Worm (Caenorhabditis elegans): Measurements from ENCODE around the gene unc-7.

The unc-7 gene

DNA sequence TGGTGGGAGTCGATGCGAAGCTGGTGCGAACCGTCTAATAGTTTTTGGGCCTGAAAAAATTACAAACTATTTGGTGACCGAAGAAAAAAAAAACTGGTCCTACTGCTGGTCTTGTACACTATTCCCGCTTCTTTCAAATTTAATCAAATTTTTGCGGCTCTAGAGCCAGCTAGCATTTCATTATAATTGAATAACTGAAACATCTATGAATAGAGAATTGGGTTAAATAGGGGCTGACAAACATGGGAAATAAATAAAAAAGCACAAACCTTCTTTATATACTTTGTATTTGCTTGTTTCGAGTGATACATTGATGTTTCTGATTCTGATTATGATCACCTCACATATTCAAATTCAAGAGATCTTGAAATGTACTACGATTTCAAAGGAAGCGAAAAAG lies 22.4 kb downstream of the unc-7 start:
- TF ChIP-seq snpc-4 (tag; optimal IDR thresholded peaks at IDR 0.05) (no peak), nhr-12 (tag; optimal IDR thresholded peaks at IDR 0.05) (no peak), tbx-2 (tag; optimal IDR thresholded peaks at IDR 0.05) (no peak)

DNA sequence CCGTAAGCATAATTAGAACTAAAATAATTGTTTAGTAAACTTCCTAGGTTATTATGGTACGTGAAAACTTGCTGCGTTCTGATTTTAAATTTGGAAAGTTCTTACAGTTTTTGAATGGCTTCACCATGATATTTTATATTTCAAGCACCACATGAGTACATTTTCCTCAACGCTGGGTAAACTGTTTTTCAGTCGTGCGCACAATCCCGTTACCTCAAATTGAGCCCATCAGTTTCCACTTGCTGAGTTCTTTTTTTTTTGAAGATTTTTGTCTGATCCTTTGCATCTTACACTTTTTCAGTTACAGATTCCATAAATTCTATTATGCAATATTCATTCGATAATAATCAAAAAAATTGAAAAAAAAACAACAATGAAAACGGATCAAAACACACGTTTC lies 27.0 kb downstream of the unc-7 start:
- no peak for TF ChIP-seq ama-1 (optimal IDR thresholded peaks at IDR 0.05)
- TF ChIP-seq sea-2 (GFP tag; optimal IDR thresholded peaks at IDR 0.05): no peak
- no peak for TF ChIP-seq tbx-2 (tag; optimal IDR thresholded peaks at IDR 0.05)
- no peak for TF ChIP-seq nhr-23 (tag; optimal IDR thresholded peaks at IDR 0.05)
- TF ChIP-seq zag-1 (tag; optimal IDR thresholded peaks at IDR 0.05): no peak
- no peak for TF ChIP-seq daf-12 (tag; optimal IDR thresholded peaks at IDR 0.05)
- TF ChIP-seq elt-2 (tag; optimal IDR thresholded peaks at IDR 0.05): no peak
- TF ChIP-seq unc-62 (GFP tag; optimal IDR thresholded peaks at IDR 0.05): no peak
- no peak for TF ChIP-seq lin-39 (tag; optimal IDR thresholded peaks at IDR 0.05)
- no peak for TF ChIP-seq jun-1 (tag; optimal IDR thresholded peaks at IDR 0.05)
- TF ChIP-seq nhr-12 (tag; optimal IDR thresholded peaks at IDR 0.05): no peak
- TF ChIP-seq ceh-9 (tag; optimal IDR thresholded peaks at IDR 0.05): no peak
- no peak for TF ChIP-seq pha-4 (tag; optimal IDR thresholded peaks at IDR 0.05)
- no peak for TF ChIP-seq unc-39 (tag; optimal IDR thresholded peaks at IDR 0.05)

DNA sequence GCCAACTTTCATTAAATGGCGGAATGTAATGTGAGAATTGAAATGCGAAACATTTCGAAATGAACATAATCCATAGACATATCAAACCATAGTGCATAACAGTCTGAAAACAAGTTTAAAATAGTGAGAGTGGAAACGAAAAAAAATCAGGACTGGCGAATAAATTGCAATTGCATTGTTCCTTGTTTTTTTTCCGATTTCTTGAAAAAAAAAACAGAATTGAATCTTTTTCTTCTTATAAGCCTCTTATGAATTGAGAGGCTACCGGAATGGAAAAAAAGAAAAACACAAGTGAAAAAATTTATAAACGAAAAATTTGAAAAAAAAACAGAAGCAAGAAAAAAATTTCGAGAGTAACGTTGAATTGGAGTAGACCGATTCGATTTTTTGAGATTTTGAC lies 31.0 kb downstream of the unc-7 start, which contains the start of gene R07D5.2:
Gene R07D5.2, minus strand, starts transcription at position 101 of the 400 bp plus-strand sequence.
- TF ChIP-seq lsy-12 (tag; optimal IDR thresholded peaks at IDR 0.05) (no peak), nhr-23 (tag; optimal IDR thresholded peaks at IDR 0.05) (no peak), ceh-16 (tag; optimal IDR thresholded peaks at IDR 0.05) (no peak)

DNA sequence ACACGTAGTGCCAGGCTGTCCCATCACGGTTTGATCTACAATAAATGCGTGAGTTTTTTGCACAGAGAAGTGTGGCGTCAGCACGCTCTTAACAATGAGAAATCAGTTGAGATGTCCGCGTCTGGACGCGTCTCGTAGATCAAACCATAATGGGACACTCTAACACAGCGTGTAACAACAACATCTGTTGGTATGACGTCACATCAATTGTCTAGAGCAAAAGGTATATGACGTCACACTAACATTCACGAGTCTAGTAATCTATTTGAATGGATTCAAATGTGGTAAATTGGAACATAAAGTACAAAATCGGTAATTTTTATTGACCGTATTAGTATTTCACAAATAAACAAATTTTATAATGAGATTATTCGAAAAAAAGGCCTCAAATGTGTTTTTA lies 31.8 kb downstream of the unc-7 start:
- TF ChIP-seq egl-27 (tag; optimal IDR thresholded peaks at IDR 0.05): no peak
- TF ChIP-seq zag-1 (tag; optimal IDR thresholded peaks at IDR 0.05): no peak

DNA sequence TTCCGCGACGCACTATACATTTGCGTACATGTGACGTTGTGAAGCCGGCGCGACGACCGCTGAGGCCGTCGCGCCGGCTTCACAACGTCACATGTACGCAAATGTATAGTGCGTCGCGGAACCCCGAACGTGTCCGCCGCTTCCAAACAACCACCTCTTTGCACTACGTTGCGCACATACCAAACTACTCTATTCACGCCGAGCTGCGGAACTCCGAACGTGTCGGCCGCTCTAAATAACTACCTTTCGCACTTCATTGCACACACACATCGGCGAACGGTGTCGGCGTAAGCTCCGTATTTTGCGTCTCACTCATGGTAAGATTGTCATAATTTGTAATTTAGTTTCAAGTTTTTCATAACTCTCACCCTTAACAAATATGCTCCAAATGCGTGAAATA lies 35.4 kb downstream of the unc-7 start:
- TF ChIP-seq nhr-43 (tag; optimal IDR thresholded peaks at IDR 0.05; ENCODE audit: poor library complexity, severe bottlenecking) (no peak), hmg-11 (tag; optimal IDR thresholded peaks at IDR 0.05) (no peak), nhr-237 (tag; optimal IDR thresholded peaks at IDR 0.05) (no peak), ztf-11 (tag; optimal IDR thresholded peaks at IDR 0.05) (no peak), elt-2 (tag; optimal IDR thresholded peaks at IDR 0.05) (no peak), snpc-4 (tag; optimal IDR thresholded peaks at IDR 0.05) (no peak), nhr-11 (tag; optimal IDR thresholded peaks at IDR 0.05) (no peak), ztf-4 (tag; optimal IDR thresholded peaks at IDR 0.05) (no peak), nhr-25 (tag; optimal IDR thresholded peaks at IDR 0.05) (no peak), elt-1 (tag; optimal IDR thresholded peaks at IDR 0.05) (no peak), tbx-2 (tag; optimal IDR thresholded peaks at IDR 0.05) (no peak), lin-15B (tag; optimal IDR thresholded peaks at IDR 0.05) (no peak), nfya-1 (tag; optimal IDR thresholded peaks at IDR 0.05; ENCODE audit: insufficient read depth) (no peak), skn-1 (tag; optimal IDR thresholded peaks at IDR 0.05) (no peak)

DNA sequence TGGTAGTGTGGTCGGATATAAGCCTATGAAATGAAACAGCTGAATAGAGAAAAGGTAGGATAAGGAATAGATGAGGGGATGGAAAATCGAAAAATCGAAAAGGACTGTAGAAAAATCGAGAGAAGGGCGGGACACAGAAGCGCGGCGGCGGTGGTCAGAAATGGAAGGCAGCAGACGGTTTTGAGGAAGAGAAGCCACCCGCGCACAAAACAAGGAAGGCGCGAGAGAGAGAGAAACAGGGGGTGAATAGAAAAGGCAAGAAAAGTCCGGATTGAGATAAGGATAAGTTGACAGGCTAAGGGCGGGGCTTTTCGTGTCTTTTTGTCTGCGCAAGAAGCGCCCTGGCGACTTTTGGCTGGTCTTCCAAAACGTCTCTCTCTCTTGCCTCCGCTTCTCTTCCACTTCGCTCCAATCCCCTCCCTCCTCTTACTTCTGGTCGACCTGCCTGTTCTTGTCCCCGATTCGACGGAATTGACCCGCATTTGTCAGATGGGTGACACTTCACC lies 39.7 kb downstream of the unc-7 start, which contains the start of gene mlt-9:
Gene mlt-9, minus strand, starts transcription at position 51 of the 506 bp plus-strand sequence.
- TF ChIP-seq egl-5 (tag; optimal IDR thresholded peaks at IDR 0.05): no peak
- TF ChIP-seq nhr-25 (tag; optimal IDR thresholded peaks at IDR 0.05): peak; percentile 27
- no peak for TF ChIP-seq sea-2 (GFP tag; optimal IDR thresholded peaks at IDR 0.05)
- TF ChIP-seq ceh-28 (tag; optimal IDR thresholded peaks at IDR 0.05): no peak
- TF ChIP-seq nhr-23 (tag; optimal IDR thresholded peaks at IDR 0.05): peak; percentile 37

DNA sequence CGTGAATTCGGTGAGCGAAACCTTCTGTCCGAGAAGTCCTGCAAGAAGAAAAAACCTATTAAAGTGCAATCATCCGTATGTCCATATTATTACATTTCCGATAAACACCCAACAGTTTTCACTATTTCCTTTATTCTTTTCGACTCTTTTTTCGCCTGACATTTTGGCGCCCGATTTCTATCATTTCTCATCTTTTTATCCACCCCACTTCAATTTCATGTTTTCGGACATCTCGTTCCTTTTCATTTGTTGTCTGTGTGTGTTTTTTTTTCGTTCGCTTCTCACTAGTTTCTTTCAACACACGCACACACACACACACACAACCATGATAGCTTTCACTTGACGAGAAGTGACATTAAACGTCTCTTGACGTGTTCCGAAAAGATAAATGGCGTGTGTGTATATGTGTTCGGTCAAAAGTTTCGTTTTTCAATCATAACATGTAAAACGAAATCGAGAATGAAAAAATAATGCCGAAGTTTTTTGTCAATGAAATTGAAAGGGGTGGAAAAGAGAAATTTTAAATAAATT lies 42.5 kb downstream of the unc-7 start:
- peak; percentile 82 for TF ChIP-seq nhr-25 (tag; optimal IDR thresholded peaks at IDR 0.05)
- no peak for TF ChIP-seq ceh-82 (tag; optimal IDR thresholded peaks at IDR 0.05)
- TF ChIP-seq skn-1 (tag; optimal IDR thresholded peaks at IDR 0.05): no peak
- peak; percentile 1 for TF ChIP-seq nfya-1 (tag; optimal IDR thresholded peaks at IDR 0.05; ENCODE audit: insufficient read depth)
- no peak for TF ChIP-seq eor-1 (tag; optimal IDR thresholded peaks at IDR 0.05)
- TF ChIP-seq elt-3 (tag; optimal IDR thresholded peaks at IDR 0.05): peak in 1 of 3 experiments; percentile 5
- TF ChIP-seq nhr-23 (tag; optimal IDR thresholded peaks at IDR 0.05): peak; percentile 59
- TF ChIP-seq unc-62 (GFP tag; optimal IDR thresholded peaks at IDR 0.05): peak; percentile 13
- peak; percentile 2 for TF ChIP-seq lin-39 (tag; optimal IDR thresholded peaks at IDR 0.05)
- TF ChIP-seq nhr-43 (tag; optimal IDR thresholded peaks at IDR 0.05; ENCODE audit: poor library complexity, severe bottlenecking): peak; percentile 28
- no peak for TF ChIP-seq ceh-28 (tag; optimal IDR thresholded peaks at IDR 0.05)
- no peak for TF ChIP-seq mml-1 (tag; optimal IDR thresholded peaks at IDR 0.05)
- peak; percentile 88 for TF ChIP-seq egl-5 (tag; optimal IDR thresholded peaks at IDR 0.05)

Measured in whole organism, L3 larva.